Worm (Caenorhabditis elegans) whole organism, young adult: ENCODE data around the gene nspc-20.

Experiments used
- B0019.2 ChIP-seq: fragments of 200-800 bp; sonication (Bioruptor generic); conservative IDR thresholded peaks from 2 replicates; pipeline ENCODE4 v1.3.6; 2022; ENCODE audit warnings: missing genetic modification reagents, missing genetic modification characterization, missing compliant biosample characterization
- C06A6.2 ChIP-seq: fragments of 200-800 bp; sonication (Bioruptor generic); conservative IDR thresholded peaks from 2 replicates; pipeline ENCODE4 v1.3.6; 2022; ENCODE audit warnings: missing genetic modification characterization, missing compliant biosample characterization
- D2030.7 ChIP-seq: fragments of 200-800 bp; sonication (Bioruptor generic); IDR thresholded peaks from 2 replicates; pipeline ENCODE4 v1.3.6; 2022; ENCODE audit warnings: missing genetic modification reagents, missing genetic modification characterization, missing compliant biosample characterization
- F10E7.11 ChIP-seq: sonication (generic microtip); optimal IDR thresholded peaks from 2 replicates; lab custom pipeline; 2017; ENCODE audit warnings: mild to moderate bottlenecking, missing genetic modification characterization, moderate library complexity, missing compliant biosample characterization
- F22D6.2 ChIP-seq: sonication (generic microtip); optimal IDR thresholded peaks from 2 replicates; lab custom pipeline; 2016; ENCODE audit warnings: mild to moderate bottlenecking, missing genetic modification characterization, missing compliant biosample characterization
- F23B12.7 ChIP-seq: sonication (generic microtip); optimal IDR thresholded peaks from 2 replicates; lab custom pipeline; 2017; ENCODE audit warnings: missing genetic modification characterization, mild to moderate bottlenecking, missing compliant biosample characterization, antibody characterized with exemption, moderate library complexity; ENCODE audit not compliant: insufficient read depth
- F39B2.1 ChIP-seq: fragments of 200-800 bp; sonication (Bioruptor generic); IDR thresholded peaks from 2 replicates; pipeline ENCODE4 v1.3.6; 2022; ENCODE audit warnings: missing genetic modification reagents, missing genetic modification characterization, missing compliant biosample characterization
- F55B11.4 ChIP-seq: sonication (generic microtip); optimal IDR thresholded peaks from 2 replicates; lab custom pipeline; 2016; ENCODE audit warnings: missing compliant biosample characterization, missing genetic modification characterization, borderline replicate concordance; ENCODE audit not compliant: insufficient read depth
- K12H6.12 ChIP-seq: fragments of 200-800 bp; sonication (Bioruptor generic); optimal IDR thresholded peaks from 2 replicates; lab custom pipeline; 2018; ENCODE audit warnings: mild to moderate bottlenecking, missing genetic modification characterization, missing compliant biosample characterization
- T26A5.8 ChIP-seq: sonication (generic microtip); optimal IDR thresholded peaks from 2 replicates; lab custom pipeline; 2016; ENCODE audit warnings: missing genetic modification characterization, missing compliant biosample characterization
- Y53F4B.3 ChIP-seq: fragments of 200-800 bp; sonication (Bioruptor generic); IDR thresholded peaks from 2 replicates; pipeline ENCODE4 v1.3.6; 2022; ENCODE audit warnings: missing genetic modification reagents, missing genetic modification characterization, missing compliant biosample characterization
- Y56A3A.18 ChIP-seq: fragments of 200-800 bp; sonication (Bioruptor generic); IDR thresholded peaks from 2 replicates; pipeline ENCODE4 v1.3.6; 2022; ENCODE audit warnings: missing genetic modification reagents, missing genetic modification characterization, missing compliant biosample characterization
- athp-1 ChIP-seq: sonication (generic microtip); optimal IDR thresholded peaks from 2 replicates; lab custom pipeline; 2017; ENCODE audit warnings: mild to moderate bottlenecking, missing genetic modification characterization, missing compliant biosample characterization
- attf-5 ChIP-seq: fragments of 200-800 bp; sonication (Bioruptor generic); optimal IDR thresholded peaks from 2 replicates; lab custom pipeline; 2018; ENCODE audit warnings: mild to moderate bottlenecking, missing genetic modification characterization, missing compliant biosample characterization
- attf-6 ChIP-seq: fragments of 200-800 bp; sonication (Bioruptor generic); IDR thresholded peaks from 2 replicates; pipeline ENCODE4 v1.3.6; 2022; ENCODE audit warnings: missing genetic modification reagents, missing genetic modification characterization, missing compliant biosample characterization
- bed-2 ChIP-seq: fragments of 200-800 bp; sonication (Bioruptor generic); IDR thresholded peaks from 2 replicates; pipeline ENCODE4 v1.3.6; 2022; ENCODE audit warnings: missing genetic modification reagents, missing genetic modification characterization, missing compliant biosample characterization
- cebp-1 ChIP-seq, 2 experiments: fragments of 200-800 bp in 1 of 2; sonication (Bioruptor generic) in 1 of 2; sonication (generic microtip) in 1 of 2; IDR thresholded peaks in 1 of 2; optimal IDR thresholded peaks in 1 of 2; 2 replicates each; pipeline versions ENCODE4 v1.3.6 to Lab custom; 2017 to 2022; ENCODE audit warnings: missing compliant biosample characterization in 2 of 2, missing genetic modification characterization in 2 of 2, mild to moderate bottlenecking in 1 of 2, missing genetic modification reagents in 1 of 2, moderate library complexity in 1 of 2
- chd-7 ChIP-seq: sonication (generic microtip); optimal IDR thresholded peaks from 2 replicates; lab custom pipeline; 2016; ENCODE audit warnings: mild to moderate bottlenecking, missing genetic modification characterization, moderate library complexity, missing compliant biosample characterization
- dpff-1 ChIP-seq: sonication (generic microtip); optimal IDR thresholded peaks from 2 replicates; lab custom pipeline; 2017; ENCODE audit warnings: mild to moderate bottlenecking, missing genetic modification characterization, missing compliant biosample characterization
- dpl-1 ChIP-seq: fragments of 150-350 bp; optimal IDR thresholded peaks from 2 replicates; lab custom pipeline; 2014; ENCODE audit warnings: missing biosample characterization, missing genetic modification reagents, missing genetic modification characterization
- fkh-3 ChIP-seq: sonication (generic microtip); optimal IDR thresholded peaks from 2 replicates; lab custom pipeline; 2016; ENCODE audit warnings: mild to moderate bottlenecking, missing genetic modification characterization, missing compliant biosample characterization
- let-526 ChIP-seq: fragments of 200-800 bp; sonication (Bioruptor generic); IDR thresholded peaks from 2 replicates; pipeline ENCODE4 v1.3.6; 2022; ENCODE audit warnings: missing genetic modification reagents, missing genetic modification characterization, missing compliant biosample characterization
- let-607 ChIP-seq, 2 experiments: fragments of 200-800 bp in 1 of 2; sonication (Bioruptor generic) in 1 of 2; sonication (generic microtip) in 1 of 2; optimal IDR thresholded peaks; 2 replicates each; lab custom pipeline; 2016 to 2018; ENCODE audit warnings: mild to moderate bottlenecking in 2 of 2, missing compliant biosample characterization in 2 of 2, missing genetic modification characterization in 2 of 2, moderate library complexity in 2 of 2, missing genotype in 1 of 2
- lin-26 ChIP-seq: fragments of 200-800 bp; sonication (Bioruptor generic); IDR thresholded peaks from 2 replicates; pipeline ENCODE4 v1.3.6; 2022; ENCODE audit warnings: missing genetic modification reagents, missing genetic modification characterization, missing compliant biosample characterization
- lin-35 ChIP-seq, 3 experiments: fragments of 150-350 bp in 2 of 3; sonication (generic microtip) in 1 of 3; optimal IDR thresholded peaks; 2 replicates each; lab custom pipeline; 2014 to 2018; ENCODE audit warnings: missing biosample characterization in 3 of 3, missing genetic modification characterization in 3 of 3, missing genetic modification reagents in 3 of 3
- lin-40 ChIP-seq: sonication (generic microtip); optimal IDR thresholded peaks from 2 replicates; lab custom pipeline; 2016; ENCODE audit warnings: missing genetic modification characterization, mild to moderate bottlenecking, missing compliant biosample characterization, missing genotype, missing genetic modification reagents
- lin-54 ChIP-seq: fragments of 200-800 bp; sonication (Bioruptor generic); optimal IDR thresholded peaks from 2 replicates; lab custom pipeline; 2018; ENCODE audit warnings: mild to moderate bottlenecking, missing genetic modification characterization, missing compliant biosample characterization
- lir-1 ChIP-seq: fragments of 200-800 bp; sonication (Bioruptor generic); conservative IDR thresholded peaks from 2 replicates; pipeline ENCODE4 v1.3.6; 2022; ENCODE audit warnings: missing genetic modification reagents, missing genetic modification characterization, missing compliant biosample characterization
- nfya-2 ChIP-seq: fragments of 200-800 bp; sonication (Bioruptor generic); IDR thresholded peaks from 2 replicates; pipeline ENCODE4 v1.3.6; 2022; ENCODE audit warnings: missing genetic modification reagents, missing genetic modification characterization, missing compliant biosample characterization
- nhr-80 ChIP-seq: sonication (generic microtip); optimal IDR thresholded peaks from 2 replicates; lab custom pipeline; 2016; ENCODE audit warnings: missing genetic modification characterization, missing compliant biosample characterization
- nhr-90 ChIP-seq: sonication (generic microtip); optimal IDR thresholded peaks from 2 replicates; lab custom pipeline; 2016; ENCODE audit warnings: missing genotype, mild to moderate bottlenecking, missing genetic modification characterization, missing compliant biosample characterization
- pha-4 ChIP-seq: fragments of 150-350 bp; sonication (generic microtip); optimal IDR thresholded peaks from 2 replicates; lab custom pipeline; 2014; ENCODE audit warnings: missing biosample characterization, missing genetic modification reagents, missing genetic modification characterization
- rec-8 ChIP-seq, 2 experiments: sonication (generic microtip); optimal IDR thresholded peaks; 2 replicates each; lab custom pipeline; 2016; ENCODE audit warnings: mild to moderate bottlenecking in 2 of 2, missing genetic modification characterization in 2 of 2, missing genetic modification reagents in 2 of 2, missing genotype in 2 of 2, missing biosample characterization in 1 of 2, missing compliant biosample characterization in 1 of 2, moderate library complexity in 1 of 2
- snpc-3.4 ChIP-seq: sonication (generic microtip); optimal IDR thresholded peaks from 2 replicates; lab custom pipeline; 2017; ENCODE audit warnings: missing genetic modification characterization, mild to moderate bottlenecking, missing compliant biosample characterization, antibody characterized with exemption, moderate library complexity, missing genotype, missing genetic modification reagents
- snpc-4 ChIP-seq, 5 experiments: fragments of 150-350 bp in 1 of 5; sonication (generic microtip) in 4 of 5; optimal IDR thresholded peaks; 2 replicates each; lab custom pipeline; 2014 to 2018; ENCODE audit warnings: missing genetic modification characterization in 5 of 5, missing biosample characterization in 3 of 5, antibody characterized with exemption in 2 of 5, mild to moderate bottlenecking in 2 of 5, missing compliant biosample characterization in 2 of 5, missing genotype in 2 of 5, moderate library complexity in 2 of 5, missing genetic modification reagents in 1 of 5
- somi-1 ChIP-seq: fragments of 200-800 bp; sonication (Bioruptor generic); optimal IDR thresholded peaks from 2 replicates; lab custom pipeline; 2018; ENCODE audit warnings: mild to moderate bottlenecking, missing genetic modification characterization, missing compliant biosample characterization
- tbp1 ChIP-seq: fragments of 200-800 bp; sonication (Bioruptor generic); optimal IDR thresholded peaks from 2 replicates; lab custom pipeline; 2018; ENCODE audit warnings: mild to moderate bottlenecking, missing genetic modification characterization, missing compliant biosample characterization
- tlf-1 ChIP-seq: fragments of 200-800 bp; sonication (Bioruptor generic); optimal IDR thresholded peaks from 2 replicates; lab custom pipeline; 2018; ENCODE audit warnings: mild to moderate bottlenecking, missing genetic modification characterization, missing compliant biosample characterization
- unc-62 ChIP-seq: fragments of 150-350 bp; optimal IDR thresholded peaks from 2 replicates; lab custom pipeline; 2014; ENCODE audit warnings: missing biosample characterization, missing genetic modification reagents, missing genetic modification characterization
- xnd-1 ChIP-seq: sonication (generic microtip); optimal IDR thresholded peaks from 2 replicates; lab custom pipeline; 2016; ENCODE audit warnings: missing genotype, missing genetic modification reagents, missing genetic modification characterization, missing compliant biosample characterization
- zim-3 ChIP-seq: sonication (generic microtip); optimal IDR thresholded peaks from 2 replicates; lab custom pipeline; 2017; ENCODE audit warnings: mild to moderate bottlenecking, missing genetic modification characterization, moderate library complexity, missing compliant biosample characterization
- ztf-18 ChIP-seq: sonication (generic microtip); optimal IDR thresholded peaks from 2 replicates; lab custom pipeline; 2016; ENCODE audit warnings: missing genotype, mild to moderate bottlenecking, missing genetic modification characterization, missing compliant biosample characterization
- ztf-26 ChIP-seq: sonication (generic microtip); optimal IDR thresholded peaks from 2 replicates; lab custom pipeline; 2017; ENCODE audit warnings: missing genetic modification characterization, missing compliant biosample characterization
- ztf-28 ChIP-seq: fragments of 200-800 bp; sonication (Bioruptor generic); IDR thresholded peaks from 2 replicates; pipeline ENCODE4 v1.3.6; 2022; ENCODE audit warnings: missing genetic modification reagents, missing genetic modification characterization, missing compliant biosample characterization

The nspc-20 gene

ce11 chrX:14503282-14503681, 26.7 kb downstream of the nspc-20 start:
- TF ChIP-seq F10E7.11 (tag; lab: Kevin White, UChicago) (no peak), bed-2 (no peak), tlf-1 (GFP tag; lab: Kevin White, UChicago) (no peak), athp-1 (tag; lab: Kevin White, UChicago) (no peak), lin-26 (0 out of 2 replicates have a peak, but pooled peaks have one; percentile 42), unc-62 (GFP tag; lab: Kevin White, UChicago) (peak; percentile 24), attf-6 (GFP tag; lab: Robert Waterston, UW) (no peak)

DNA sequence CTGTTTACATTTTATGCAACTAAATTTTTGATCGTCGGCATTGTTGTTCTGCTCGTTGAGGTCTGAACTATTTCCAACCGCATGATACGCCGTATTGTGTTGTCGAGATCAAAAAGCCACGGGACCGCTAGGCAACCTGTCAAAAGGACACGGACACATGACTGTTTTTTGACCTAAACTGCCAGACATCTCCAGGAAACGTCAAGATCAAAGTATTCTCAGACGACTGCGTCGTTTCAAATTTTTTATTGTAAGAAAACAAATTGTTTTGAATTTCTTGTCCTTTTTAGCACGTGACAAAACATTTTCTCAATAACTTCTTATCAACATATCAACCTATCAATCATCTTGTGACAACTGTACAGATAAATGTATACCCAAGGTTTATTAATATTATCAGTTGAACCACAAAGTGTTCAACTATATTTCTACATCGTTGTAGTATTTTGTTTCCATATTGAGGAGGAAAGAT, 27.9 kb downstream of the nspc-20 start:
- TF ChIP-seq dpff-1 (peak; percentile 17), snpc-3.4 (tag; lab: Kevin White, UChicago) (no peak), K12H6.12 (tag; lab: Kevin White, UChicago) (peak; percentile 41), B0019.2 (GFP tag; lab: Robert Waterston, UW) (no peak), lin-26 (peak; percentile 77; the same call in 1 of the 2 replicates), attf-5 (GFP tag; lab: Kevin White, UChicago) (peak; percentile 75), snpc-4 (GFP tag; optimal IDR thresholded peaks at IDR 0.05; lab: Kevin White, UChicago) (no peak), snpc-4 (tag; optimal IDR thresholded peaks at IDR 0.05; lab: Kevin White, UChicago) (peak in 2 of 4 experiments; percentile 1 to 40), bed-2 (no peak), lir-1 (GFP tag; lab: Robert Waterston, UW) (peak; percentile 66), cebp-1 (GFP tag; IDR thresholded peaks at IDR 0.05; lab: Robert Waterston, UW) (peak; percentile 37; the same call in 1 of the 2 replicates), cebp-1 (tag; optimal IDR thresholded peaks at IDR 0.05; lab: Kevin White, UChicago) (peak; percentile 88), zim-3 (tag; lab: Kevin White, UChicago) (peak; percentile 3), unc-62 (GFP tag; lab: Kevin White, UChicago) (peak; percentile 97), ztf-18 (tag; lab: Kevin White, UChicago) (peak; percentile 18), xnd-1 (tag; lab: Kevin White, UChicago) (no peak), Y53F4B.3 (GFP tag; lab: Robert Waterston, UW) (no peak), F23B12.7 (tag; lab: Kevin White, UChicago) (no peak), F39B2.1 (GFP tag; lab: Robert Waterston, UW) (no peak), chd-7 (peak; percentile 72), T26A5.8 (tag; lab: Kevin White, UChicago) (no peak), let-607 (tag; optimal IDR thresholded peaks at IDR 0.05; lab: Kevin White, UChicago) (peak in 1 of 2 experiments; percentile 46), somi-1 (GFP tag; lab: Kevin White, UChicago) (peak; percentile 90), D2030.7 (GFP tag; lab: Robert Waterston, UW) (no peak), C06A6.2 (GFP tag; lab: Robert Waterston, UW) (peak; percentile 74), rec-8 (tag; optimal IDR thresholded peaks at IDR 0.05; lab: Kevin White, UChicago) (no peak), dpl-1 (GFP tag; lab: Kevin White, UChicago) (no peak), ztf-26 (peak; percentile 88), fkh-3 (tag; lab: Kevin White, UChicago) (no peak), lin-35 (GFP tag; optimal IDR thresholded peaks at IDR 0.05; lab: Kevin White, UChicago) (peak in 1 of 3 experiments; percentile 28), nhr-80 (tag; lab: Kevin White, UChicago) (peak; percentile 89), pha-4 (tag; lab: Kevin White, UChicago) (peak; percentile 33), nfya-2 (no peak), F55B11.4 (tag; lab: Kevin White, UChicago) (no peak), lin-40 (peak; percentile 77), let-526 (peak; percentile 74; the same call in 1 of the 2 replicates), Y56A3A.18 (GFP tag; lab: Robert Waterston, UW) (no peak), F22D6.2 (peak; percentile 44), ztf-28 (GFP tag; lab: Robert Waterston, UW) (no peak), nhr-90 (peak; percentile 68), tbp1 (GFP tag; lab: Kevin White, UChicago) (peak; percentile 43), lin-54 (peak; percentile 12)
